Fruit fly (Drosophila melanogaster) Kc167 (cell line): ENCODE data around the gene FASN1.

Experiments used
- Myc ChIP-seq: fragments of >200 bp; optimal IDR thresholded peaks from 2 replicates; lab custom pipeline; 2017; ENCODE audit warnings: missing external identifiers
- Sin3A ChIP-seq: fragments of >200 bp; optimal IDR thresholded peaks from 2 replicates; lab custom pipeline; 2018; ENCODE audit warnings: missing external identifiers
- h ChIP-seq: fragments of >200 bp; optimal IDR thresholded peaks from 3 replicates; lab custom pipeline; 2018; ENCODE audit warnings: missing external identifiers
- insv ChIP-seq: fragments of >200 bp; optimal IDR thresholded peaks from 3 replicates; lab custom pipeline; 2018; ENCODE audit warnings: missing external identifiers
- psq ChIP-seq: fragments of >200 bp; optimal IDR thresholded peaks from 2 replicates; lab custom pipeline; 2017; ENCODE audit warnings: missing external identifiers
- ttk ChIP-seq: sonication (Bioruptor generic); optimal IDR thresholded peaks from 2 replicates; lab custom pipeline; 2017; ENCODE audit warnings: missing external identifiers

Gene FASN1

DNA sequence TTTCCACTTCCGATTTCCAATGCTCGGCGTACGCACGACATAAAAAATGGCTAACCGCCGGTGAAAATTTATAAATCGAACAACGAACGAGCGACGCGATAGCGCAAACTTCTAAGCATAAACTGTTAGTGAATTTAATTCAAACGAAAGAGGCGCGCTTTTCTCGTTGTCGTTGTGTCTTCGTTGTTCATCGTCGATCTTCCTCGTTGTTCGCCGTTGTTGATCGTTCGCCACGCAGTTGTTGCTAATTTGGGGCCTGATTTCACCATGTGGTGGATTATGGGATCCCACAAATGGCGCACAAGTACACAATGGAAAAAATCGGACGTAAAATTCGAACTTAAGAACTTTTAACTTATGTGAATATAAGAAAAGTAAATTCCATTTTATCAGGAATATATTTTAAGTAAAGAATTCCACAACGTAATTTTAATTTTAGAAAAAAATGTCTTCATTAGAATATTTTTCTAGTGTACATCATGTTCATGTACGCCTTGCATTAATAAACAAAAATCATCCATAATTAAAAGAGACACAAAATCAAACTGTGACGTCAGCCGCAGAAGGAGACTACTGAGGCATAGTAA lies 30.0 kb downstream of the FASN1 start:
- TF ChIP-seq insv (lab: Kevin White, UChicago) (no peak), Sin3A (no peak), ttk (lab: Kevin White, UChicago) (no peak), Myc (no peak), h (no peak), psq (lab: Kevin White, UChicago) (no peak)

DNA sequence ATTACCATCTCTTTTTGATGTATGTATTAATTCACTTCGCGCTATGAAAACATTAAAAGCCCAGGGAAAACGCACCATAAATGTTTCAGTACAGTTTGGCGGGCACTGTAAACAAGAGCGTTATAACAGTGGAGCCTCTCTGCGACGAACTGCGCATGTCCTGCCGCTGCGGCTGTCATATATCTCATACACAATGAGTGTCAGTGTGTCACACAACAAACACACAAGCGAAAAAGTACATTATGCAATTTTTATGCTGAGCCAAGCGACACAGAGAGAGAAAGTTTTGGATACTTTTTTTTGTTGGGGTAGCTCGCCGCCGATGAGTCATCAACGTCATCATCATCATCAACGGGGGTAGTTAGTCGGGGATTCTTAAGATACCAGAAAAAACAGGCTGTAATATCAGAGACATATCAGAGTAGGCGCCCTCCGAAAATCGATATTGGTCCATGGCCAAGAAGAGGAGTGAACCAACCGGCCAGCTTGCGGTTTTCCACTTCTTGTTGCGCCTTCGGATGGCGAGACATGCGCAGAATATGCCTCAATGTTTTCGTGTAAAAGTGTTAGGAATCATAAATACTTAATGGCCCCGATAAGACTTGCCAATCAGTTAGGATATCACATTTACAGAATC lies 32.0 kb downstream of the FASN1 start:
- TF ChIP-seq ttk (lab: Kevin White, UChicago) (no peak), Myc (no peak), psq (lab: Kevin White, UChicago) (no peak), h (no peak), insv (lab: Kevin White, UChicago) (no peak), Sin3A (no peak)

DNA sequence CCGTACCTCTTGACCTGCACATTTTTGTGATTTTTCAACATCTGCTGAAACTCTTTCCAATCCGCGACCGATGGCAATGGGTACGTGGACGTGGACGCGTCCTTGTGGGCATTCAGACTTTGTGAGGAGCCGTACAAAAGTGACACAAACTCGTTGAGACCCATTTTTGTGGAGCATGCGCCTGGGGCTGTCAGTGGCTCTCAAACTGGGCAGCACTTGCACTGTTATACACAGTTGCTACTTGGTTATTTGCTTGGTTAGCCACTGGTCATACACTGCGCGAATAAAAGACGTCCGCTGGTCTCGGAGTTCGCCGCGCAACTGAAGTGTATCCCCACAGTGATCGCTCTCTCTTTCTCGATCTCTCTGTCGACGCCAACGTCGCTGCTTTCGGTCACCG lies 33.8 kb downstream of the FASN1 start:
- TF ChIP-seq Sin3A: no peak
- TF ChIP-seq insv (lab: Kevin White, UChicago): no peak
- TF ChIP-seq ttk (lab: Kevin White, UChicago): no peak
- TF ChIP-seq Myc: no peak
- no peak for TF ChIP-seq h
- no peak for TF ChIP-seq psq (lab: Kevin White, UChicago)

DNA sequence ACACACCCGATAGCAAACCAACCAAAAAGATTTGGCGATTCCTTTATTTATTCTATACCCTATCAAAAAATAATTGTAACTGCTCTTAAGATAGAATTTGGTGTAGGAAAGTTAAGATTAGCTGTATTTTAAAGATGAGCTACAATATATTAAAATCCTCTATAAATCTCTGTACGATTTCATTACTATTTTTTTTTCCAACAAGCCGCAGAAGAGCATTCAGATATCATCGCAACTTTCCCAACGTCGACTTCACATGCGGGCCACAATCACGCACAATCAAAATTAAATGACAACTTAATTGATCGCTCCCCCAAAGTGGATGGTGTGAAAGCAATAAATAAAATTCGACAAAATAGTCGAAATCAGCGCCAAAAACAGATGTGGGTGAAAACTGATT lies 36.1 kb downstream of the FASN1 start:
- no peak for TF ChIP-seq Myc
- no peak for TF ChIP-seq ttk (lab: Kevin White, UChicago)
- TF ChIP-seq insv (lab: Kevin White, UChicago): no peak
- no peak for TF ChIP-seq h
- no peak for TF ChIP-seq psq (lab: Kevin White, UChicago)
- TF ChIP-seq Sin3A: no peak

DNA sequence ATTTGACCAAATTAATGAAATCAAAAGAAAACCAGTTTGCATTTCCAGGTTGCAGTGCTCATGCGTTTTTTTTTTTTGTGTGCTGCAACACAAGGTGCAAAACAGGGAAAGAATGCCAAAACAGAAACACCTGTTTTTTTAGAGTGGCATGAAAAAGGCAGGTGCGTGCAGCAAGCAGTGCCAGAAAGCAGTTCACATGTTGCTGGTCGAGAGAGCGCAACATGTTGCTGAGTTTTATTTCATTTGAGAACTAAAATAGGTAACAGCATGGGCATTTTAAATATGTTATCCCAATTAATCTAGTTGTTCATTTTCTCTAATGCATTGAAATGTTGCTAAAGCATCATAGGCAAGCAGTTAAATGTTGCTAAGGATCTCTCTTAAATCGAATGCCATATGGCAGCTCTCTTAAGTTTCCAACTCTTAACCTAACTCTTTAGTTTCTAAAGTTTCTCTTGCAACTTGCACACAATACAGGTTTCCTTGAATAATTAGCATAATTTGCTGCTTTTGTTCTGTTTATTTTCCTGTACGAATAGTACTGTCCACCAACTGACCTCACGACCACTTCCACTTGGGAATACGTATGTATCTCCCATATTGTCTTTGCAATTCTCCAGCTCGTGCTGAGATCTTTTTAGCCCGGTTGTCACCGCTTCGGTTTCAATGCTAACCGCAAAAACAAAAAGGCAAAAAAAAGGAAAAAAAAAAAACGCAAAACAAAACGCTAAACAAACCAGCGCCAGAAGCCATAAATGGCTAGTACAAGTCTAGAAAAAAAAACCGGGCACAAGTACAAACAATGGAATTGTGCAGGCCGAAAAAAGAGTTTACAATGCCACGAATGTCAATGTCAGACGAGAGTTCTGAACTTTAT lies 38.7 kb downstream of the FASN1 start:
- no peak for TF ChIP-seq h
- TF ChIP-seq Myc: no peak
- no peak for TF ChIP-seq insv (lab: Kevin White, UChicago)
- no peak for TF ChIP-seq psq (lab: Kevin White, UChicago)
- no peak for TF ChIP-seq ttk (lab: Kevin White, UChicago)
- TF ChIP-seq Sin3A: no peak

DNA sequence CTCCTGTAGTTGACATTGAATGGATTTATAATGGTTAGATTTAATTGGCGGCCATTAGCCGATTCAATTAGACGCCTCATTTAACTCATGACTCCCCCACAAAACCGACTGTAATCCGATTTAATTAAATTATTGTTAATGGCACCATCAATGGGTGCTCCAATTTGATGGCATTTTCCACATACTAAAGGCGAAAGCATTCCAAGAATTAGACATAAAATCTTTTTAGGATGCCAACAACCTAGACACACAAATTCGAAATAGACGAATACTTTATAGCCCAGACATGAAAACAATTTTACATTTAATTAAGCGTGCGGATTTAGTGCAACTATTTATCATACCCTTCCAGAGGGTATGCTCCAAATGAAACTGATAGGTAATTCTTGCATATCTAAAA lies 43.5 kb downstream of the FASN1 start:
- no peak for TF ChIP-seq h
- no peak for TF ChIP-seq Sin3A
- no peak for TF ChIP-seq psq (lab: Kevin White, UChicago)
- no peak for TF ChIP-seq insv (lab: Kevin White, UChicago)
- TF ChIP-seq Myc: no peak
- no peak for TF ChIP-seq ttk (lab: Kevin White, UChicago)

DNA sequence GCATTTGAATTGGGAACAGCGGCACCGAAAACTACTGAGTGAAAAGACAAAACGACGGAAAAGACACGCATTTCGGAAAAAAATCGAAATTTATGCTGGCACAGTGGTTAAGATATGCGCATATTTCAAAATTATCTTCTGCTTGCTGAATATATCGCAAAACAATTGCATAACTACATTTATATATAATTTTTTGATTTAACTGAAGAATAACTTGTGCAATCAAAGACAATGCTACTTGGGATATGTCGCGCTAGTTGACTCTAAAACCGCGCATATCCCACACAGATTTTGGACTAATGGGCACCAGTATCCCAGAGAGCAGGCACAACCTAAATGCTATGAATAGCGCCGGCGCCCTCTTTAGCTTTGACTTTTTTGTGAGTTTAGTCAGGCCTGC lies 44.4 kb downstream of the FASN1 start:
- TF ChIP-seq psq (lab: Kevin White, UChicago) (no peak), Myc (no peak), h (no peak), Sin3A (no peak), ttk (lab: Kevin White, UChicago) (no peak), insv (lab: Kevin White, UChicago) (no peak)

DNA sequence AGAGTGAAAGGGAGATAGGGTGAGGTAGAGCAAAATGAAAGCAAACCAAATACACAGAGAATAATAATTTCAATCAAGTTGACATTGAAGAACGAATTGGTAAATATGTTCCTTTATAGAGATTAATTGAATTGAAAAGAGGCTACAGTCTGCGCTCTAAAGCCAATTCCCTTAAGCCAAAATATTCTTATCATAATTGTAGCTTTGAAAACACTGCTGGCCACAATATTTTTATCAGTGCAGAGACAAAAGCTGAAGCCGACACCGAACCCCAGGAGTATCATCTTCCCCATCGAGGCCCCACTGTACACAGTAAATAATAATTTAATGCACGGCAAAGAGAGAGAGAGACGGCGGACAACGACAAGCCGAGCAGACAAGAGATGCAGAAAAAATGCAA lies 49.5 kb downstream of the FASN1 start:
- TF ChIP-seq Sin3A: no peak
- no peak for TF ChIP-seq insv (lab: Kevin White, UChicago)
- TF ChIP-seq h: no peak
- TF ChIP-seq psq (lab: Kevin White, UChicago): no peak
- TF ChIP-seq Myc: no peak
- no peak for TF ChIP-seq ttk (lab: Kevin White, UChicago)

DNA sequence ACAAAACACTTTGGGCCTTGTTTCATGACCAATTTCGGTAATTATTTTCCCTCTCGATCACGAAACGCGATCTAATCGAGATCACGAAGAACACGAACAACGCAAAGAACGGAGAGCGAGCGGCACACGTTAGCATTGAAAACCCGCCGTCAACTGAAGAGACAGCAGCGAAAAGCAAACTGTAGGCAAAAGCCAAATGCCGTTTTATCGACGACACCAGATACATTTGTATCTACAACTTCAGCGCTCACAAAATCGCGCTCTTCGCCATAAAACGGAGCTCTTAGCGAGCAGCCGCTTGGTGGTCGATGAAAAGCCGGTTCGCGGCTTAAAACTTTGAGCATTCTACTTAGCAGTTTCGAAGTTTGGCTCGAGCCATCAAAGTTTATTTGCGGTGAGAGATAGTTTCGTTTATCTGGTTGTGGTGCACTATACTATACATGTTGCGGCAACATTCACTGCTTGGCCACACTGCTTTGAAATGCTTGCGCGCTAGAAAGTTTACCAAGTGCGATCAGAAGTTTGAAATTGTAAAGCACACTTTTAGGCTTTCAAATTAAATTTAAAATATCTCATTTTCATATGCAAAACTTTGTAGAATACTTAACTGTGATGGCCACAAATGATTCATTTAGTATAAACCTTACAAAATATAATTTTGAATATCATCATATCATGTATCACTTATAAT lies 51.7 kb downstream of the FASN1 start:
- TF ChIP-seq insv (lab: Kevin White, UChicago) (no peak), psq (lab: Kevin White, UChicago) (no peak), h (no peak)

DNA sequence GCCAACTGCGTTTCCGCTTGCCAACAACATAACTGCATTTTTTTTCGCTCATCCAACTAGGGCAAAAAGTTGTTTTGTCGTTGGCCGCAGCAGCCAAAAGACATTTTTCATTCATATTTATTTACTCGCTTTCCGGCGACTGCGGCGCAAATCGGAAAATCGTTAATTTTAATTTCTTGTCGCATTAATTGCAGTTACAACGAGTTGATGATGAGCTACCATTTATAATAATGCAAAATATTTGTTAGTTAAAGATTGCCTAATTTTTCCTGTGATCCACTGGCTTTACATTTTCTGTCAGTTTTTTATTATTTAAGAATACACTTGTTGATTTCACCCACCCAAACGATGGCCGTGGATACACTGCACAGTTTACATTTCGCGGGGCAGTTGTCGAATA lies 53.0 kb downstream of the FASN1 start, which contains the start of gene PpD6:
TSS of gene PpD6 (plus strand) at position 301 of the 400 bp plus-strand sequence.
- TF ChIP-seq h: no peak
- TF ChIP-seq Sin3A: no peak
- no peak for TF ChIP-seq psq (lab: Kevin White, UChicago)
- TF ChIP-seq Myc: no peak
- no peak for TF ChIP-seq insv (lab: Kevin White, UChicago)
- TF ChIP-seq ttk (lab: Kevin White, UChicago): no peak

DNA sequence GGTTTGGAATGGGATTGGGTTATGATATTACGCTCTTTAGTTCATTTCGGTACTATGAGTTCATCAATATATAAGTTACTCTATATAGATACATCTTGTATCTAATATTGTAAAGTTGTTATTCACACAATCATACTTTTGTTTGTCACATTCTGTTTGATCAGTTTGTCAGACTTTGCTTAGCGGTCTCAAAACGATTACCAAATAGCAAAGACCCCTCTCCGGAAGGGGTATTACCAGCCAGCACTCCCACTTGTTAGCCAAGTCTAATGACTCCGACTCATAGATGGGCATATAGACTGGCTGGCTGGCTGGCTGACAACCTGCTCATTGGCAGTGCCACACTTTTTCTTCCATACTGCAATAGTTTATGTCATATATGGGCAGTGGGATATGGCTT lies 57.7 kb downstream of the FASN1 start:
- TF ChIP-seq Myc (no peak), ttk (lab: Kevin White, UChicago) (no peak), h (no peak), Sin3A (no peak), insv (lab: Kevin White, UChicago) (no peak), psq (lab: Kevin White, UChicago) (no peak)

DNA sequence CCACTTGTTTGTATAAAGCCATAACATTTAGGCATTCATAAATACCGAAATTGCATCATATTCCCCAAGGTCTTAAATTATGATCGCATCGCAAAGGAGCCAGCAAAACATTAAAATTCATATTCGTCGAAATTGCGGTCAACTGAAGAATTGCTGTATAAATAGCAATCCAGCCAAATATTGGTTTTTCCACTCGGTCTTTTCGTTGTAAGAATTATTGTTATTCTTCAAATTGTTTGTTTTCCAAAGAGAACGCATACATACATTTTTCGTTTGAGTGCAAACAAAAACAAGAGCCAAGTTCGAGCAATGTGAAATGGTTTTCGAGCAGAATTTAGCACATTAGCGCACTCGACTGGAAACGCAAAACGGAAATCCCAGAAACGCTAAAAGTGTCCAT lies 58.5 kb downstream of the FASN1 start:
- TF ChIP-seq h (no peak), insv (lab: Kevin White, UChicago) (no peak), ttk (lab: Kevin White, UChicago) (no peak), psq (lab: Kevin White, UChicago) (no peak), Sin3A (no peak), Myc (no peak)
